Fruit fly (Drosophila melanogaster): ENCODE data around the gene CG8360.

The CG8360 gene

DNA sequence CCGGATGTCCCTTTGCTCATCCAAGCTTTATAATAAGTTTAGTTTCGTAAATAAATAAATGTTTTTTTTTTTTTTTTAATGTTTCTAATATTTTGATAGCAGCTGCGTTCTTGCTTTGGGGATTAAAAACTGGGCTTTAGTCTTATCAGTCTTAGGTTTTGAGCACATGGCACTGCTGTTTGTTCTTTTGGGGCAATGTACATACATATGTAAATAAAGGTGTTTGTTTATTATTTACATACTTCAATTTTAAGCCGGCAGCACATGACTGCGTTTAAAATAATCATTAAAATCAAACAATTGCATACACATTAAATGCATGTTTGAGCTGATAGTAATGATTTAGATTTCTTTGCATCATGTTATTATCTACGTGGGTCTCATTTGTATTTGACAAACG is 48.5 kb upstream of the CG8360 start (continued):
- TF ChIP-seq fd102C (GFP tag; optimal IDR thresholded peaks at IDR 0.05) (peak; percentile 89), CG10979 (tag; optimal IDR thresholded peaks at IDR 0.05) (peak; percentile 54), CG7271 (tag; optimal IDR thresholded peaks at IDR 0.05) (peak; percentile 31), HmgZ (tag; optimal IDR thresholded peaks at IDR 0.05) (peak; percentile 52), GATAe (GFP tag; conservative IDR thresholded peaks at IDR 0.05) (no peak), fd96Cb (tag; optimal IDR thresholded peaks at IDR 0.05) (peak; percentile 72), nmo (GFP tag; optimal IDR thresholded peaks at IDR 0.05) (peak; percentile 35), ap (GFP tag; IDR thresholded peaks at IDR 0.05) (peak; percentile 56), CG18599 (GFP tag; optimal IDR thresholded peaks at IDR 0.05) (peak; percentile 68), CG9932 (GFP tag; IDR thresholded peaks at IDR 0.05) (no peak), Gsc (GFP tag; IDR thresholded peaks at IDR 0.05) (no peak), CG6854 (GFP tag; optimal IDR thresholded peaks at IDR 0.05) (peak; percentile 58), Ets97D (GFP tag; optimal IDR thresholded peaks at IDR 0.05) (peak; percentile 12), CG9609 (GFP tag; optimal IDR thresholded peaks at IDR 0.05) (peak; percentile 28), corto (GFP tag; optimal IDR thresholded peaks at IDR 0.05) (no peak), CG30403 (GFP tag; optimal IDR thresholded peaks at IDR 0.05) (peak; percentile 11), zfh1 (GFP tag; IDR thresholded peaks at IDR 0.05) (peak; percentile 88), Bgb (GFP tag; IDR thresholded peaks at IDR 0.05; ENCODE audit: partially characterized antibody) (no peak), CG12104 (GFP tag; optimal IDR thresholded peaks at IDR 0.05) (peak; percentile 86), CG3065 (GFP tag; optimal IDR thresholded peaks at IDR 0.05) (peak; percentile 59), dpn (GFP tag; optimal IDR thresholded peaks at IDR 0.05) (peak; percentile 45 to 58), Nf-YA (GFP tag; IDR thresholded peaks at IDR 0.05) (peak; percentile 59), Xbp1 (GFP tag; optimal IDR thresholded peaks at IDR 0.05) (peak; percentile 58), bcd (GFP tag; optimal IDR thresholded peaks at IDR 0.05) (peak; percentile 75), Taf1 (GFP tag; IDR thresholded peaks at IDR 0.05) (no peak), B-H1 (GFP tag; IDR thresholded peaks at IDR 0.05) (no peak; the same call in 2 of the 3 replicates), chn (GFP tag; optimal IDR thresholded peaks at IDR 0.05) (peak; percentile 51), gsb (GFP tag; IDR thresholded peaks at IDR 0.05) (0 out of 2 replicates have a peak, but pooled peaks have one; percentile 11), prd (optimal IDR thresholded peaks at IDR 0.05) (no peak), prd (GFP tag; IDR thresholded peaks at IDR 0.05) (0 out of 3 replicates have a peak, but pooled peaks have one; percentile 38), trem (tag; optimal IDR thresholded peaks at IDR 0.05) (peak; percentile 62), Six4 (GFP tag; optimal IDR thresholded peaks at IDR 0.05) (peak; percentile 76), bowl (GFP tag; IDR thresholded peaks at IDR 0.05) (no peak), CG6254 (GFP tag; optimal IDR thresholded peaks at IDR 0.05) (peak; percentile 90), Lim3 (GFP tag; IDR thresholded peaks at IDR 0.05) (no peak), Trl (optimal IDR thresholded peaks at IDR 0.05) (no peak), Trl (GFP tag; optimal IDR thresholded peaks at IDR 0.05) (peak; percentile 80), disco-r (GFP tag; optimal IDR thresholded peaks at IDR 0.05) (peak; percentile 56), Sry-β (GFP tag; optimal IDR thresholded peaks at IDR 0.05) (peak; percentile 76), Atf-2 (GFP tag; optimal IDR thresholded peaks at IDR 0.05) (peak; percentile 65), CG10147 (GFP tag; optimal IDR thresholded peaks at IDR 0.05) (peak; percentile 9), h (optimal IDR thresholded peaks at IDR 0.05) (no peak), CG15011 (GFP tag; optimal IDR thresholded peaks at IDR 0.05) (peak; percentile 76), cad (GFP tag; optimal IDR thresholded peaks at IDR 0.05) (no peak), scrt (GFP tag; optimal IDR thresholded peaks at IDR 0.05) (peak; percentile 66), CG1529 (GFP tag; optimal IDR thresholded peaks at IDR 0.05) (peak; percentile 90), CG7987 (GFP tag; optimal IDR thresholded peaks at IDR 0.05) (peak; percentile 88), oc (tag; optimal IDR thresholded peaks at IDR 0.05) (peak; percentile 87), inv (GFP tag; IDR thresholded peaks at IDR 0.05; ENCODE audit: partially characterized antibody) (no peak), CG11696 (GFP tag; IDR thresholded peaks at IDR 0.05) (peak; percentile 61; the same call in 1 of the 2 replicates), lov (optimal IDR thresholded peaks at IDR 0.05) (no peak), lov (GFP tag; IDR thresholded peaks at IDR 0.05) (peak; percentile 90)
